Worm (Caenorhabditis elegans) whole organism, L2 larva: Measurements from ENCODE around the gene srx-68.

Experiments
- F13H6.1 ChIP-seq: sonication (generic microtip); optimal IDR thresholded peaks from 2 replicates; lab custom pipeline; 2016; ENCODE audit warnings: missing genetic modification characterization, missing compliant biosample characterization
- ceh-16 ChIP-seq: fragments of 150-350 bp; optimal IDR thresholded peaks from 2 replicates; lab custom pipeline; 2014; ENCODE audit warnings: missing biosample characterization, missing genetic modification characterization
- dmd-4 ChIP-seq: sonication (generic microtip); optimal IDR thresholded peaks from 2 replicates; lab custom pipeline; 2017; ENCODE audit warnings: missing biosample characterization, missing genetic modification characterization
- elt-3 ChIP-seq: sonication (generic microtip); optimal IDR thresholded peaks from 2 replicates; lab custom pipeline; 2017; ENCODE audit warnings: missing biosample characterization, missing genetic modification characterization
- fos-1 ChIP-seq: fragments of 150-350 bp; optimal IDR thresholded peaks from 2 replicates; lab custom pipeline; 2014; ENCODE audit warnings: missing biosample characterization, missing genetic modification characterization
- gmeb-1 ChIP-seq: fragments of 150-350 bp; optimal IDR thresholded peaks from 2 replicates; lab custom pipeline; 2014; ENCODE audit warnings: missing biosample characterization, missing genetic modification characterization
- lin-11 ChIP-seq: fragments of 150-350 bp; sonication (generic microtip); optimal IDR thresholded peaks from 2 replicates; lab custom pipeline; 2014; ENCODE audit warnings: missing biosample characterization, missing genetic modification characterization, inconsistent platforms, mixed read lengths
- lin-13 ChIP-seq: fragments of 150-350 bp; optimal IDR thresholded peaks from 2 replicates; lab custom pipeline; 2014; ENCODE audit warnings: missing biosample characterization, missing genetic modification reagents, missing genetic modification characterization
- mbf-1 ChIP-seq: sonication (generic microtip); optimal IDR thresholded peaks from 2 replicates; lab custom pipeline; 2017; ENCODE audit warnings: missing biosample characterization, missing genetic modification characterization
- nhr-10 ChIP-seq: sonication (generic microtip); optimal IDR thresholded peaks from 2 replicates; lab custom pipeline; 2017; ENCODE audit warnings: missing biosample characterization, missing genetic modification characterization
- nhr-23 ChIP-seq: fragments of 150-350 bp; optimal IDR thresholded peaks from 2 replicates; lab custom pipeline; 2014; ENCODE audit warnings: missing biosample characterization, missing genetic modification reagents, missing genetic modification characterization
- nhr-77 ChIP-seq: fragments of 150-350 bp; optimal IDR thresholded peaks from 2 replicates; lab custom pipeline; 2014; ENCODE audit warnings: missing biosample characterization, missing genetic modification characterization
- peb-1 ChIP-seq: fragments of 150-350 bp; optimal IDR thresholded peaks from 2 replicates; lab custom pipeline; 2014; ENCODE audit warnings: missing biosample characterization, missing genetic modification characterization
- sem-4 ChIP-seq: fragments of 150-350 bp; optimal IDR thresholded peaks from 2 replicates; lab custom pipeline; 2014; ENCODE audit warnings: missing biosample characterization, missing genetic modification reagents, missing genetic modification characterization
- skn-1 ChIP-seq: sonication (generic microtip); optimal IDR thresholded peaks from 2 replicates; lab custom pipeline; 2017; ENCODE audit warnings: missing biosample characterization, missing genetic modification characterization
- snpc-4 ChIP-seq: fragments of 150-350 bp; optimal IDR thresholded peaks from 2 replicates; lab custom pipeline; 2014; ENCODE audit warnings: missing biosample characterization, missing genetic modification characterization
- unc-39 ChIP-seq: fragments of 150-350 bp; optimal IDR thresholded peaks from 2 replicates; lab custom pipeline; 2014; ENCODE audit warnings: missing biosample characterization, missing genetic modification characterization
- unc-55 ChIP-seq: fragments of 150-350 bp; sonication (generic microtip); optimal IDR thresholded peaks from 3 replicates; lab custom pipeline; 2014; ENCODE audit warnings: missing biosample characterization, missing genetic modification reagents, missing genetic modification characterization

Gene srx-68

DNA sequence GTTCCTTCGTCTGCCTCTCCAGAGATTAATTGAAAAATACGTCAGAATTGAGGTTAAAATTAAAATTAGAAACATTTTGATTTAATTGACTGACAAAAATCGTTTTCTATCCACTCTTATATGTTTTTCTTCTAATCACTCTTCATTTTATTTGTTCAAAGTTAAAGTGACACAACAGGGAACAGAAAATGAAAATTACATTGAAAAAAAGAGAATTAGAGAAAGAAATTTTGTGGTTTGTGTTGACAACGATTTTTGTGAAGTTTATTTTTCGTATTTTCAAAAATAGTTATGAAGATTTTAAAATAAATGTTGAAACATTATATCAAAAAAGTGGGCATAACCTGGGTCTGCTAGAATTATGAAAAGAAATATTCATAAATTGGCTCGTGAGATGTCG is 45.0 kb downstream of the srx-68 start, which contains the start of gene cyp-34A5:
TSS of gene cyp-34A5 (minus strand) at position 101 of the 400 bp plus-strand sequence.
- TF ChIP-seq F13H6.1 (tag; lab: Kevin White, UChicago): no peak
- TF ChIP-seq sem-4 (tag; lab: Kevin White, UChicago): no peak
- no peak for TF ChIP-seq lin-11 (tag; lab: Kevin White, UChicago)
- TF ChIP-seq unc-39 (tag; lab: Kevin White, UChicago): no peak
- no peak for TF ChIP-seq peb-1

DNA sequence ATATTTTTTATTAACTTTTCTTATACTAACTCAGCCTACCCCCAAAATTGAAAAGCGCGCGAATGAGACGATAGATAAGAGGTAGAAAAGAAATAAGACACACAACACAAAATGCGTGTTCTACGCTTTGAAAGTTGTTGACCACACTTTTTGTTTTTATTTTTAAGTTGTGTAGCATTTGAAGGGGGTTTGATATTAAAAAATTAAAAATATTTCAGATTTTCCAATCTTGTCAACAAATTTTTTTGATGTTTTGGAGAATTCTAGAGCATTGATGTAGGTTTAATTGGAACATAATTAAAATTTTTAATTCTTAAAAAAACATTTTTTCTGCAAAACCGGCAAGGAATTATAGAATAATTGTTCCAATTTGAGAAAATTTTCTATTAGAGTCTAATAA is 48.7 kb downstream of the srx-68 start, which contains the start of gene cyp-34A6:
TSS of gene cyp-34A6 (minus strand) at position 101 of the 400 bp plus-strand sequence.
- TF ChIP-seq ceh-16 (tag; lab: Kevin White, UChicago): no peak
- TF ChIP-seq lin-13 (GFP tag; lab: Kevin White, UChicago): no peak
- no peak for TF ChIP-seq skn-1
- no peak for TF ChIP-seq nhr-23
- TF ChIP-seq unc-39 (tag; lab: Kevin White, UChicago): no peak
- no peak for TF ChIP-seq gmeb-1
- TF ChIP-seq peb-1: no peak
- TF ChIP-seq nhr-77 (tag; lab: Kevin White, UChicago): no peak
- no peak for TF ChIP-seq snpc-4 (tag; lab: Kevin White, UChicago)

DNA sequence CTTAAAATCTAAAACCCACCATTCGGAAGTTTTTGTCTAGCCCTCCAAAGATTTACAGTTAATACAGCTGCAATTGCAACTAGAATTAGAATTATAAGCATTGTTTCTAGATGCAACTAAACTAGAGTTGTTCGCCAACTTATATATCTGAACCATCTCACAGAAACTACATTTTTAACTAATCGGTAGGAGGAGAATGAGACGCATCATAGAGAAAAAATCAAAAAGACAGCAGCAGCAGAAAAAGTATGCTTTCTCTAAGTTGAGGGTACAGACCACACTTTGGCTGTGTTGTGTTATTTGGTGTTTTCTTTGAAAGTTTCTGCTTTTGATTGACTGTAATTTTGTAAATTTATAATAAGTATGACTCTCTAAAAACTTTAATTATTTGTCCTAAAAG is 51.1 kb downstream of the srx-68 start, which contains the start of gene cyp-34A7:
TSS of gene cyp-34A7 (minus strand) at position 101 of the 400 bp plus-strand sequence.
- TF ChIP-seq sem-4 (tag; lab: Kevin White, UChicago) (no peak), dmd-4 (no peak), fos-1 (tag; lab: Kevin White, UChicago) (no peak), ceh-16 (tag; lab: Kevin White, UChicago) (no peak), unc-55 (GFP tag; lab: Kevin White, UChicago) (no peak), elt-3 (tag; lab: Kevin White, UChicago) (no peak), nhr-10 (tag; lab: Kevin White, UChicago) (no peak), mbf-1 (tag; lab: Kevin White, UChicago) (no peak)
